Worm (Caenorhabditis elegans): ENCODE data around the gene rad-50.

rad-50 gene

DNA sequence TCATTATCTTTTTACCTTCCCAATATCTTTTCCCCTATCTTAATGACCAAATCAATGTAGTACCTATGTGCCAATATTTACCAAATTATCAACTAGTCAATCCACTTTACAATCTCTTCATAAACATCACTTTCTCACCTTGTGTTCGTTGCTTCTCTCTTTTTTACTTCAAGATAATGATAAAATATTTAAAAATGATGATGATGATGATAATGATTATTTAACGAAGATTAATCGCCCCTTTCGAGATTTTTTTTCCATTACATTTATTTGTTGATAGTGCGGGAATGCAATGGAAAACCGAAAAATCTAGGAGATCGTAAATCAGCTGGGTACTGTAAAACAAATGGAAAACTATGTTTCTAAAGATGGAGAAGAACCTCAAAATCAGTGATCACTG, 48.6 kb downstream of the rad-50 start:
- TF ChIP-seq hlh-1 (tag; optimal IDR thresholded peaks at IDR 0.05) (no peak), ceh-43 (GFP tag; optimal IDR thresholded peaks at IDR 0.05) (no peak), lsy-2 (tag; optimal IDR thresholded peaks at IDR 0.05) (no peak)

DNA sequence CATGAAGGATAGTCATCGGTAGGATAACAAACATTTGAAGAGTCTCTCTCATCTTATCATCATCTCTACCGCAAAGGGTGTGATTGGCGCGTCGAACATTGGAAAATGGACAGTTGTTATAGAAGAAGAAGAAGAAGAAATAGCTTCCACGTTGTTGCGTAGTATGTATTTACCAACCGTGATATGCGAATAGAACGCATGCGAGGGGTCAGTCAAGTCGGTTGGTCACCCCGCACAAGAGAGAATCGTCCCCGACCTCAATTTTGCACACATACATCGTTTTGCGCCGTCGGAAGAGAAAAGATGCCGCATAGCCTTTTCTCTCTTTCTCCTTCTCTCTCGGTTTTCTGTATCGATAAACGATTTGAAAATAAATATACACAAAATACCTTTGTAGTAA, 49.6 kb downstream of the rad-50 start:
- TF ChIP-seq pha-4 (tag; optimal IDR thresholded peaks at IDR 0.05) (peak; percentile 8), ceh-39 (tag; optimal IDR thresholded peaks at IDR 0.05) (no peak), ham-2 (GFP tag; optimal IDR thresholded peaks at IDR 0.05) (peak; percentile 30), nhr-237 (tag; optimal IDR thresholded peaks at IDR 0.05) (no peak), elt-1 (tag; optimal IDR thresholded peaks at IDR 0.05; ENCODE audit: borderline replicate concordance, insufficient read depth) (peak; percentile 49)

DNA sequence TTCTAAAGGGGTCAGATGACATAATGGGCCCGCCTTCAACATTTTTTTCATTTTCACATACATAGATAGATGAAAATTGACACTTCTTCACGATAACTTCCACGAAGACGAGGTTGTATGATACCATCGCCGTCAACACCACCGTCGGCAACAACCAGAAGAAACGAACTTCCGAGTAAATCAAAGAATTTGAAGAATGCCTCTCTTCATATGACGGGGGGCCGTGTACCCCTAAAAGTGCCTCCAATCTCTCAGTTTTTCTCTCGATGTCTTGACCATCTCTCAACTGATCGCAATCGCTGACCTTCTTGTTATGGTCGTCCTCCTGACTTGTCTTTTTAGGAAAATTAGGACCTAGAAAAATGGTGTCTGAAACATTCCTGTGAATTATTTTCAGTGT, 50.1 kb downstream of the rad-50 start:
- TF ChIP-seq nhr-12 (tag; optimal IDR thresholded peaks at IDR 0.05) (no peak), ceh-43 (GFP tag; optimal IDR thresholded peaks at IDR 0.05) (no peak), ceh-39 (tag; optimal IDR thresholded peaks at IDR 0.05) (no peak), ztf-11 (tag; optimal IDR thresholded peaks at IDR 0.05) (no peak), mls-2 (tag; optimal IDR thresholded peaks at IDR 0.05) (no peak), bed-3 (GFP tag; optimal IDR thresholded peaks at IDR 0.05) (no peak), ceh-83 (GFP tag; optimal IDR thresholded peaks at IDR 0.05) (no peak), lin-13 (tag; optimal IDR thresholded peaks at IDR 0.05) (no peak), unc-39 (tag; optimal IDR thresholded peaks at IDR 0.05) (no peak), flh-1 (GFP tag; optimal IDR thresholded peaks at IDR 0.05) (no peak), zip-8 (tag; optimal IDR thresholded peaks at IDR 0.05) (no peak), ham-2 (GFP tag; optimal IDR thresholded peaks at IDR 0.05) (no peak), drap-1 (GFP tag; optimal IDR thresholded peaks at IDR 0.05) (no peak), blmp-1 (tag; optimal IDR thresholded peaks at IDR 0.05) (no peak), snpc-4 (tag; optimal IDR thresholded peaks at IDR 0.05) (no peak), mep-1 (tag; optimal IDR thresholded peaks at IDR 0.05) (no peak), hlh-1 (tag; optimal IDR thresholded peaks at IDR 0.05) (no peak), elt-3 (tag; optimal IDR thresholded peaks at IDR 0.05) (no peak)

DNA sequence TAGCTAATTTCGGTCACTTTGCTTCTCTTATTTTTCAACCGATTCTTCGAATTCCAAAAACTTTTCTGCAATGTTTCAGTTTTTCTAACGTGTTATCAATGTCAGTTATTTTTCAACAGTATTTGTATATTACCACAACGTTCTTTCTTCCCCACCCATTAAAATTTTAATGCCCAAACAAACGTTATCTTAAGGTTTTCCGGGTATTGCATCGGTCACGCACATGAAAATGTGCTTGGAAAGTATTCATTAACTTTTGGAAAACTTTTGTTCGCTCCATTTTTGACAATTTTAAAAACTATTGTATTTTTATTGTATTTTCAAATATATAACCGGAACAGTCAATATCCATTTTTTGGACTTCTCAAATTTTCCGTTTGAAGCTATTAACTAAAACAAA, 50.7 kb downstream of the rad-50 start:
- TF ChIP-seq sem-2 (GFP tag; optimal IDR thresholded peaks at IDR 0.05) (no peak), unc-62 (GFP tag; optimal IDR thresholded peaks at IDR 0.05) (no peak), ham-2 (GFP tag; optimal IDR thresholded peaks at IDR 0.05) (no peak), elt-3 (tag; optimal IDR thresholded peaks at IDR 0.05) (no peak), lin-13 (tag; optimal IDR thresholded peaks at IDR 0.05) (no peak), lsy-2 (tag; optimal IDR thresholded peaks at IDR 0.05) (no peak), mab-5 (tag; optimal IDR thresholded peaks at IDR 0.05) (no peak), elt-1 (tag; optimal IDR thresholded peaks at IDR 0.05; ENCODE audit: borderline replicate concordance, insufficient read depth) (no peak)

DNA sequence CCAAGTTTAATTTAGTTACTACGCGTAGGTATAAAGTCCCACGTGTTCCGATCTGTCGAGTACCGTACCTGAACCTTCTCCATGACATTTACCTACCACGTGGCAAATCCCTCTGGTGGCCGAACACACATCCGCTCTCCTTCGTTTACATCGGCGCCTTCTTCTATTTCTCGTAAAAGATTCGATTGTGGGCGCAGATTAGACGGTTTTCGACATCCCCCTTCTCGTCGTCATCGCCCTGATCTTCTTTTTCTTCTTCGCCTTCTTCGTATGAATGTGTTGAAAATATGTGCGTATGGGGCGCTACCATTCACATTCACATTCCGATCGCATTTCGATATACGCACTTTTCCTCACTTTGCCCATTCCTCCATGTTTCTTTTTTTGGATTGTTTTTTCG, 51.3 kb downstream of the rad-50 start:
- TF ChIP-seq elt-1 (tag; optimal IDR thresholded peaks at IDR 0.05; ENCODE audit: borderline replicate concordance, insufficient read depth) = peak; percentile 46
- TF ChIP-seq drap-1 (GFP tag; optimal IDR thresholded peaks at IDR 0.05) = no peak

DNA sequence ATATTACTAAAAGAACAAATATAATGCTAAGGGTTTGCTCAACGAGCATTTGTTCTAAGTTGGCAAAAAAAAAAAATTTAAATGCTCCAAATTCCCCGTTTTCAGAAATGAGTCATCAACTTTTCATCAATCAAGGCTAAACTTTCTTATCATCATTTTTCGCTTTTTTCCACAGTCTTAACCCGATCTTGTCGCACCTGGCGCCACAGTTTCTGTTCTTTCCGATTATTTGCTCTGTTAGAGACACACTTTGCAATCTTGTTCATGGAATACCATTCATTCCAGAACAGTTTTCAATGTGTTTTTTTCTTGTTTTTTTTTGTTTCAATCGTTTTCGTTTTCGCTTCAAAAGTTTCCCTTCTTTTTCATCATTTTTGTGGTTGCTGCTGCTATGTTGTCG, 52.7 kb downstream of the rad-50 start:
- TF ChIP-seq elt-3 (tag; optimal IDR thresholded peaks at IDR 0.05) = no peak
- no peak for TF ChIP-seq M03D4.4 (tag; optimal IDR thresholded peaks at IDR 0.05)
- TF ChIP-seq lin-32 (GFP tag; optimal IDR thresholded peaks at IDR 0.05) = no peak

DNA sequence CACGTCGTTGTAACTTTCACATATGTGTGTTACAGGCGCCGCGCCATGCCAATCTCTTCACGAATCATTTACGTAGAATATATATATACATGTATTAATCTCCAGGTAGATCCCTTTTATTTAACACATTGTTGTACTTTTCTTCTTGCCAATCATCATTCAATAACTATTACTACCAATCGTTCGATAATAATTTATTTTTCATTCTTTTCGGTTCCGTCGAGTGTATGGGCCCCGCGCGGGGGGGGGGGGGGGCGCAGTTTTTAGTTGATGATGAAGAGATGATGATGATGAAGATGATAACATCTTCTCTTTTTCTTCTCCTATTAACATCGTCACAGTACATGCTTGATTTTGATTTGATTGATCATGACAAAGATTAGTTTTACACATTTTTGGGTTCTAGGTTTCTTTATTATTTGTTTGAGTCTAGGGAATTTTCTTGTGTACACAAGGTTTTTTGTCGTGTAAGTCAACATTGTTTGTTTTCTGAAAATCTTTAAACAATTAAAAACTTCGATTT, 53.9 kb downstream of the rad-50 start:
- TF ChIP-seq blmp-1 (tag; optimal IDR thresholded peaks at IDR 0.05) (no peak), flh-1 (GFP tag; optimal IDR thresholded peaks at IDR 0.05) (no peak), unc-120 (tag; optimal IDR thresholded peaks at IDR 0.05; ENCODE audit: poor library complexity, severe bottlenecking) (no peak), hlh-1 (tag; optimal IDR thresholded peaks at IDR 0.05) (no peak), tbx-8 (GFP tag; optimal IDR thresholded peaks at IDR 0.05) (no peak), pha-4 (tag; optimal IDR thresholded peaks at IDR 0.05) (no peak)
